Worm (Caenorhabditis elegans) whole organism, L2 larva: Measurements from ENCODE around the gene dhs-11.

Experiments
- C34F6.9 ChIP-seq: fragments of 150-350 bp; optimal IDR thresholded peaks from 2 replicates; lab custom pipeline; 2014; ENCODE audit warnings: missing biosample characterization, missing genetic modification characterization
- F13H6.1 ChIP-seq: sonication (generic microtip); optimal IDR thresholded peaks from 2 replicates; lab custom pipeline; 2016; ENCODE audit warnings: missing genetic modification characterization, missing compliant biosample characterization
- Y55F3AM.14 ChIP-seq: fragments of 200-800 bp; sonication (Bioruptor generic); optimal IDR thresholded peaks from 2 replicates; lab custom pipeline; 2018; ENCODE audit warnings: mild to moderate bottlenecking, missing genetic modification characterization, missing compliant biosample characterization
- ZK546.5 ChIP-seq: sonication (generic microtip); optimal IDR thresholded peaks from 2 replicates; lab custom pipeline; 2017; ENCODE audit warnings: missing biosample characterization, missing genetic modification characterization
- alr-1 ChIP-seq: fragments of 150-350 bp; optimal IDR thresholded peaks from 2 replicates; lab custom pipeline; 2014; ENCODE audit warnings: missing biosample characterization, missing genetic modification characterization
- ama-1 ChIP-seq: fragments of 150-350 bp; optimal IDR thresholded peaks from 2 replicates; lab custom pipeline; 2018; ENCODE audit warnings: inconsistent platforms
- ceh-16 ChIP-seq: fragments of 150-350 bp; optimal IDR thresholded peaks from 2 replicates; lab custom pipeline; 2014; ENCODE audit warnings: missing biosample characterization, missing genetic modification characterization
- dmd-4 ChIP-seq: sonication (generic microtip); optimal IDR thresholded peaks from 2 replicates; lab custom pipeline; 2017; ENCODE audit warnings: missing biosample characterization, missing genetic modification characterization
- egl-27 ChIP-seq: sonication (generic microtip); optimal IDR thresholded peaks from 3 replicates; lab custom pipeline; 2017; ENCODE audit warnings: missing biosample characterization, missing genetic modification reagents, missing genetic modification characterization
- elt-3 ChIP-seq: sonication (generic microtip); optimal IDR thresholded peaks from 2 replicates; lab custom pipeline; 2017; ENCODE audit warnings: missing biosample characterization, missing genetic modification characterization
- fos-1 ChIP-seq: fragments of 150-350 bp; optimal IDR thresholded peaks from 2 replicates; lab custom pipeline; 2014; ENCODE audit warnings: missing biosample characterization, missing genetic modification characterization
- lin-11 ChIP-seq: fragments of 150-350 bp; sonication (generic microtip); optimal IDR thresholded peaks from 2 replicates; lab custom pipeline; 2014; ENCODE audit warnings: missing biosample characterization, missing genetic modification characterization, inconsistent platforms, mixed read lengths
- lin-13 ChIP-seq: fragments of 150-350 bp; optimal IDR thresholded peaks from 2 replicates; lab custom pipeline; 2014; ENCODE audit warnings: missing biosample characterization, missing genetic modification reagents, missing genetic modification characterization
- lin-39 ChIP-seq: fragments of 150-350 bp; optimal IDR thresholded peaks from 2 replicates; lab custom pipeline; 2014; ENCODE audit warnings: missing biosample characterization, missing genetic modification reagents, missing genetic modification characterization
- mab-5 ChIP-seq: fragments of 150-350 bp; optimal IDR thresholded peaks from 2 replicates; lab custom pipeline; 2014; ENCODE audit warnings: missing biosample characterization, missing genetic modification characterization
- mbf-1 ChIP-seq: sonication (generic microtip); optimal IDR thresholded peaks from 2 replicates; lab custom pipeline; 2017; ENCODE audit warnings: missing biosample characterization, missing genetic modification characterization
- mdl-1 ChIP-seq, 2 experiments: fragments of 150-350 bp in 1 of 2; sonication (generic microtip) in 1 of 2; optimal IDR thresholded peaks; 2 replicates each; lab custom pipeline; 2017; ENCODE audit warnings: missing biosample characterization in 2 of 2, missing genetic modification characterization in 2 of 2
- nhr-10 ChIP-seq: sonication (generic microtip); optimal IDR thresholded peaks from 2 replicates; lab custom pipeline; 2017; ENCODE audit warnings: missing biosample characterization, missing genetic modification characterization
- nhr-129 ChIP-seq: fragments of 150-350 bp; optimal IDR thresholded peaks from 2 replicates; lab custom pipeline; 2014; ENCODE audit warnings: missing biosample characterization, missing genetic modification characterization
- nhr-21 ChIP-seq: fragments of 150-350 bp; optimal IDR thresholded peaks from 2 replicates; lab custom pipeline; 2014; ENCODE audit warnings: missing biosample characterization, missing genetic modification characterization
- nhr-25 ChIP-seq: fragments of 150-350 bp; sonication (generic microtip); optimal IDR thresholded peaks from 3 replicates; lab custom pipeline; 2014; ENCODE audit warnings: missing biosample characterization, missing genetic modification characterization
- nhr-6 ChIP-seq: fragments of 150-350 bp; optimal IDR thresholded peaks from 2 replicates; lab custom pipeline; 2014; ENCODE audit warnings: missing biosample characterization, missing genetic modification characterization
- peb-1 ChIP-seq: fragments of 150-350 bp; optimal IDR thresholded peaks from 2 replicates; lab custom pipeline; 2014; ENCODE audit warnings: missing biosample characterization, missing genetic modification characterization
- sem-4 ChIP-seq: fragments of 150-350 bp; optimal IDR thresholded peaks from 2 replicates; lab custom pipeline; 2014; ENCODE audit warnings: missing biosample characterization, missing genetic modification reagents, missing genetic modification characterization
- skn-1 ChIP-seq: sonication (generic microtip); optimal IDR thresholded peaks from 2 replicates; lab custom pipeline; 2017; ENCODE audit warnings: missing biosample characterization, missing genetic modification characterization
- sma-3 ChIP-seq: sonication (generic microtip); optimal IDR thresholded peaks from 2 replicates; lab custom pipeline; 2016; ENCODE audit warnings: missing genetic modification reagents, missing genetic modification characterization, missing compliant biosample characterization
- sma-9 ChIP-seq, 2 experiments: fragments of 150-350 bp in 1 of 2; sonication (generic microtip) in 1 of 2; optimal IDR thresholded peaks; 2 replicates each; lab custom pipeline; 2014 to 2016; ENCODE audit warnings: missing genetic modification characterization in 2 of 2, mild to moderate bottlenecking in 1 of 2, missing biosample characterization in 1 of 2, missing compliant biosample characterization in 1 of 2, missing genetic modification reagents in 1 of 2, moderate library complexity in 1 of 2
- unc-39 ChIP-seq: fragments of 150-350 bp; optimal IDR thresholded peaks from 2 replicates; lab custom pipeline; 2014; ENCODE audit warnings: missing biosample characterization, missing genetic modification characterization
- unc-55 ChIP-seq: fragments of 150-350 bp; sonication (generic microtip); optimal IDR thresholded peaks from 3 replicates; lab custom pipeline; 2014; ENCODE audit warnings: missing biosample characterization, missing genetic modification reagents, missing genetic modification characterization
- unc-62 ChIP-seq: fragments of 150-350 bp; optimal IDR thresholded peaks from 2 replicates; lab custom pipeline; 2014; ENCODE audit warnings: missing biosample characterization, missing genetic modification reagents, missing genetic modification characterization
- zag-1 ChIP-seq: fragments of 150-350 bp; optimal IDR thresholded peaks from 2 replicates; lab custom pipeline; 2014; ENCODE audit warnings: missing biosample characterization, missing genetic modification characterization
- ztf-11 ChIP-seq: sonication (generic microtip); optimal IDR thresholded peaks from 2 replicates; lab custom pipeline; 2017; ENCODE audit warnings: missing biosample characterization, missing genetic modification characterization
- ztf-4 ChIP-seq: fragments of 150-350 bp; optimal IDR thresholded peaks from 2 replicates; lab custom pipeline; 2014; ENCODE audit warnings: missing biosample characterization, missing genetic modification characterization

Gene dhs-11

DNA sequence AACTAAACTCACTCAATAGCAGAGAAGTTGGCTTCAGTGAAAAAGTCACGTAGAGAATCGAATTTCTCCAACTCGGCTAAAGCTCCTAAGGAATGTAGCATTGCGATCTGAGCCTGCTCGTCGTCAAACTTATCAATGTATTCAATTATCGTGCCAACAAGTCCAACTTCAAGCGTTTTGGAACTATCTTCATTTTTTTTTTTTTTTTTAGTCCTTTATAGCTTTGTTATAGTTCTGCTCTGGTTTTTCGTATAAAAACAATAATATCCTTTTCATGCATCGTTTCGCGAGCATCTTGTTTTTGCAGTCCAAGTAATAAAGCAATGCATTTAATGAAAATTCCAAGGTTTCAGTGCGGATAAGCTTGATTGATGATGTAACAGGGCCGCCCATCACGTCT is 46.4 kb upstream of the dhs-11 start, which contains the start of gene Y39A1A.31:
TSS of gene Y39A1A.31 (minus strand) at position 101 of the 400 bp plus-strand sequence.
- TF ChIP-seq egl-27 (tag; lab: Kevin White, UChicago) (no peak), alr-1 (tag; lab: Kevin White, UChicago) (no peak), unc-55 (GFP tag; lab: Kevin White, UChicago) (no peak), ama-1 (no peak), unc-39 (tag; lab: Kevin White, UChicago) (no peak)

DNA sequence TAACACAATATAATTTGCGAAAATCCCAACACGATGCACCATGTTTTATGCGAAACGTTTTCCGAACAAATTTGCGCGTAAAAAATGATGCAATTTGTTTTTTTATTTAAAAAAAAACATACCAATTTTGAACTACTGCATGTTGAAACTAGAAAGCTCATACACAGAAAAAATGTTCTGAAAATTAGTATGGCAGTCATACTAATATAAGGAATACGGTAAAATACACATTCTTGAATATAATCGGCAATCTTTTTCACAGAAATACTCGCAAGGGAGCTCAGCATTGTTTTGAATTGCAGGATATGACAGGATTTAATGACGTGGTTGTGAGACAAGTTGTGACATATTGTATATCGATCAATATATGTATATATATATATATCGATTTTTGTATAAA is 36.3 kb upstream of the dhs-11 start, which contains the start of gene Y39A1A.16:
TSS of gene Y39A1A.16 (plus strand) at position 301 of the 400 bp plus-strand sequence.
- TF ChIP-seq unc-39 (tag; lab: Kevin White, UChicago) (no peak), alr-1 (tag; lab: Kevin White, UChicago) (no peak), lin-13 (GFP tag; lab: Kevin White, UChicago) (no peak), mbf-1 (no peak), zag-1 (tag; lab: Kevin White, UChicago) (no peak), ztf-11 (tag; lab: Kevin White, UChicago) (no peak)

DNA sequence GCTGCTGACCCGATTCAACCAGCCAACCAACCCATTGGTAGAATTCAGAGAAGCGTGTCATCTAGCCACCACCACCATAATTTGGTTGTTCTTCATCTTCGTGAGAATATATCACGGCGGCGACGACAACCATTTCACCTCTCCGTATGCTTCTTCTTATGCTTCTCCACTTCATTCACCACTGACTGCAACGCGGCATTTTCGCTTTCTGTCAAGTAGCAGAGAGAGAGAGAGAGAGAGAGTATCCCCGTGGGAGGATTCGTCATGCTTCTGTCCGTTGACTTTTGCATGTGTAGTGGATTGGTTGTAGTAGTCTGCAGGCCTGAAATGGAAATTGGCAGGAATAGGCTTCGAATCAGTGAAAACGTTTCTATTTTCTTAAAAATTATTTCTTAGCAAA is 29.2 kb upstream of the dhs-11 start:
- TF ChIP-seq C34F6.9 (tag; lab: Kevin White, UChicago) (no peak), dmd-4 (tag; lab: Kevin White, UChicago) (no peak), egl-27 (tag; lab: Kevin White, UChicago) (no peak)

DNA sequence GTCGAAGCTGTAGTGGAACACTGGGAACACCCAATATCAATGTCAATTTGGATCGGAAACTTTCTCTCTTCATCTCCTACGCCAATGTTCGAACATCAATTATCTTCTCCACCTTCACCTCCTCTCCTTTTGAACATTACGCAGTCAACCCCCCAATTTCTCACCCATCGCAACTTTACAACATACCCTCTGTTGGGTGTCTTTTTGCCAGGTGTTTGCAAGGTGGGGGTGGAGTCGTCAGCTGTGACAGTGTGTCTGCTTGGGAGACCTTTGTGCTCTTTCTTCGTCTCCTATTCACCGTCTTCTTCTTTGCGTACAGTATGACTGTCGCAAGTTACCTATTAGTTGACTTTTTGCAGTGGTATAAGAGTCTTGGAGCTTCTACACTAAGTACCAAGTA is 24.0 kb upstream of the dhs-11 start:
- TF ChIP-seq peb-1 (tag; lab: Kevin White, UChicago): no peak
- no peak for TF ChIP-seq nhr-10 (tag; lab: Kevin White, UChicago)
- no peak for TF ChIP-seq sma-9 (GFP tag; optimal IDR thresholded peaks at IDR 0.05; lab: Kevin White, UChicago)
- no peak for TF ChIP-seq sma-9 (tag; optimal IDR thresholded peaks at IDR 0.05; lab: Kevin White, UChicago)
- TF ChIP-seq sma-3: no peak
- TF ChIP-seq skn-1 (tag; lab: Kevin White, UChicago): no peak
- TF ChIP-seq nhr-6 (tag; lab: Kevin White, UChicago): no peak
- TF ChIP-seq mab-5: no peak
- TF ChIP-seq ZK546.5 (tag; lab: Kevin White, UChicago): no peak
- TF ChIP-seq F13H6.1: no peak

DNA sequence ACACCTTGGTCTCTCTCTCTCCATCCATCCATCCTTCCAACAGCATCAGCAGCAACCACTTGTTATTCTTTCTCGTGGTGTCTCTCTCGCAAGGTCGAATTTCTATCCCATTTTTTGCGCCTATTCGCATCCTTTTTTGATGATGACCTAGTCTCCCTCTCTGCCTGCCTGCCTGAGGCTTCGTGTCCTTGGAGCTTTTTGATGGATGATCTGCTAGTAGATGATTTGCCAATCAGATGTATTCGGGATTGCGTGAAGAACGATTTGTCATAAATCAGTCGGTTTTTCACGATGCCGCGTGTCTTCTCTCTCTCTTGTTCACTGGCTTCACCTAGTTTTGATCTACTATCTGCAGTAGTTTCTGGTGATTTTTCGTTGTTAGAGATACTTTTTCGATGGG is 18.6 kb upstream of the dhs-11 start:
- TF ChIP-seq ceh-16 (tag; lab: Kevin White, UChicago) (no peak), nhr-25 (tag; lab: Kevin White, UChicago) (peak; percentile 30), alr-1 (tag; lab: Kevin White, UChicago) (no peak), nhr-129 (peak; percentile 7), sma-3 (peak; percentile 11)

DNA sequence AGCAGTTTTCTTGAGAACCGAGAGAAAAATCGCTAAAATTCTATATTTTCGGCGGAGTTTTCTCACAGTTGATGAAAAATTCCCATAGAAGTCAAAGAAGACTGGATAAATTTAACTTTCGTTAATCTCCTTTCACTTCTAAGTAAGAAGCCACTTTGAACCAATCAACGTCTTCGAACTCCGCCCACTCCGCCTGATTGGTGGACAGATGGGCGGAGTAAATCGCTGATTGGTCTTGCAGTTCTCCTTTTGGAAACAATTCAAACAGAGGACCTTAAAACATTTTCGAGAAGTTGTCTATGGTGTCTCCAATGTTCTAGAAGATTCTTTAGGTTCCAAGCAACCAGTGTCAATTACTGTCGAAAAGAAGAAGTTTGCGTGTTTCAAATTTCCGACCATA is 15.7 kb upstream of the dhs-11 start:
- no peak for TF ChIP-seq mbf-1
- TF ChIP-seq zag-1 (tag; lab: Kevin White, UChicago): no peak
- TF ChIP-seq dmd-4 (tag; lab: Kevin White, UChicago): no peak
- no peak for TF ChIP-seq F13H6.1
- TF ChIP-seq Y55F3AM.14: no peak
- no peak for TF ChIP-seq lin-11 (tag; lab: Kevin White, UChicago)
- TF ChIP-seq, all 48 proteins: peak for 0

DNA sequence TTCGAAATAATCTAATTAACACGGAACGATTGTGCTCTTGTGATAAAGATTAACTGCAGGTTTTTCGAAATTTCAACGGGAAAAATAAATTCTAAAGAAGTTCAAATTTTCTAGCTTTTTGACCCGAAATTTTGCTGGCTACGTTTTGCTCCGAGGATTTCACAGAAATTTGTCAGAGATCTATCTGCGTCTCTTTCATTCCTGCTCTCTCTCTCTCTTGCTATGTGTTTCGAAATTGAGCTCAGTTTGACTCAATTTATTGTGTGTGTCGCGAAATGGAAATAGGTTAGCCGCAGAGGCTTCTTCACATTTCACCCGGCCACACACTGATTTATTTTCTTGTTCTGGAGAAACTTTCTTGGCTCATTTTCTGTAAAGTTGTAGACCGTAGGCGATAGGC is 15.0 kb upstream of the dhs-11 start:
- no peak for TF ChIP-seq sem-4 (tag; lab: Kevin White, UChicago)
- TF ChIP-seq elt-3 (tag; lab: Kevin White, UChicago): no peak
- no peak for TF ChIP-seq Y55F3AM.14
- TF ChIP-seq lin-39 (tag; lab: Kevin White, UChicago): no peak
- no peak for TF ChIP-seq nhr-21 (tag; lab: Kevin White, UChicago)
- no peak for TF ChIP-seq fos-1 (tag; lab: Kevin White, UChicago)
- TF ChIP-seq mdl-1 (tag; optimal IDR thresholded peaks at IDR 0.05; lab: Kevin White, UChicago): no peak
- no peak for TF ChIP-seq peb-1 (tag; lab: Kevin White, UChicago)
- no peak for TF ChIP-seq ama-1
- no peak for TF ChIP-seq ztf-4 (tag; lab: Kevin White, UChicago)
- TF ChIP-seq unc-62: no peak
- no peak for TF ChIP-seq alr-1 (tag; lab: Kevin White, UChicago)
- TF ChIP-seq, all 48 proteins: peak for 0
